Worm (Caenorhabditis elegans): ENCODE measurements around the gene oac-54.

DNA sequence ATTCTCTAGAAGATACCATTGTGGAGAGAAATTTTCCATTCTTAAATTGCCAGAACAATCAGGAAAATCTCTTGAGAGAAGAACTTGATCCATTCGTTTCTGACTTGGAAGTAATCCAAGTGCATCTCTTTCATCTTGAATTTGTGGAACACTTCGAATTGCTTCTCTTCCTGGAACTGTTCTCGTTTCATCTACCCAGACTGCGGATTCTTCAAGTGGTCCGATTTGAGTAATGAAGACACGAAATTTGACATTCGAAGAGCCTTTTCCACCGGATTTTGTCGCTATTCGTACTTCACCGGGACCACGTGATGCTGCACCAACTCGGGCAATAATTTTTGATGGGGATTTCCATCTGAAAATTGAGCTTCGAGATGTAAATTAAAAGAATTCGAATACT is 18.6 kb downstream of the oac-54 start:
- no peak for TF ChIP-seq fkh-6 (tag; optimal IDR thresholded peaks at IDR 0.05)
- TF ChIP-seq fkh-10 (GFP tag; optimal IDR thresholded peaks at IDR 0.05) = no peak
- TF ChIP-seq eyg-1 (tag; optimal IDR thresholded peaks at IDR 0.05) = no peak
- no peak for TF ChIP-seq pha-4 (tag; optimal IDR thresholded peaks at IDR 0.05)
- no peak for TF ChIP-seq elt-2 (tag; optimal IDR thresholded peaks at IDR 0.05)
- no peak for TF ChIP-seq nhr-11 (tag; optimal IDR thresholded peaks at IDR 0.05)
- TF ChIP-seq F13H6.1 (tag; optimal IDR thresholded peaks at IDR 0.05) = no peak

Data from whole organism, late embryonic.